Fruit fly (Drosophila melanogaster): Measurements from ENCODE around the gene CG5217.

CG5217 gene

dm6 chr3R:19248036-19248435, at the start of gene CG5217:
Gene CG5217 (minus strand): TSS chr3R:19248136.
- TF ChIP-seq unc-4 (GFP tag; IDR thresholded peaks at IDR 0.05; ENCODE audit: partially characterized antibody), result no peak

- peak; percentile 21 for TF ChIP-seq Ets65A (GFP tag)
- no peak for TF ChIP-seq CTCF (GFP tag; optimal IDR thresholded peaks at IDR 0.05)
- TF ChIP-seq CG10979 (tag; optimal IDR thresholded peaks at IDR 0.05), result no peak
- TF ChIP-seq CHES-1-like (GFP tag; optimal IDR thresholded peaks at IDR 0.05), result no peak
Measured at dm6 chr3R:19297595-19297994, 49.7 kb upstream of the CG5217 start, which contains the start of gene CG44174. Gene CG44174 (minus strand): TSS chr3R:19297695.

dm6 chr3R:19293873-19294272, 45.9 kb upstream of the CG5217 start:
- TF ChIP-seq lov (optimal IDR thresholded peaks at IDR 0.05) (no peak), lov (GFP tag; IDR thresholded peaks at IDR 0.05) (0 out of 3 replicates have a peak, but pooled peaks have one; percentile 53), HLH54F (GFP tag; optimal IDR thresholded peaks at IDR 0.05) (no peak), crol (GFP tag; IDR thresholded peaks at IDR 0.05) (peak; percentile 64), ken (GFP tag; IDR thresholded peaks at IDR 0.05) (no peak), CG7745 (tag; optimal IDR thresholded peaks at IDR 0.05) (no peak), sr (GFP tag; IDR thresholded peaks at IDR 0.05) (0 out of 3 replicates have a peak, but pooled peaks have one; percentile 44), CG1529 (GFP tag; optimal IDR thresholded peaks at IDR 0.05) (no peak), slbo (GFP tag; IDR thresholded peaks at IDR 0.05) (no peak), oc (tag; optimal IDR thresholded peaks at IDR 0.05) (peak; percentile 61), CG6175 (GFP tag; IDR thresholded peaks at IDR 0.05) (no peak), Pdp1 (GFP tag; optimal IDR thresholded peaks at IDR 0.05) (no peak), CG8089 (GFP tag; optimal IDR thresholded peaks at IDR 0.05) (peak; percentile 4), chinmo (GFP tag; IDR thresholded peaks at IDR 0.05; ENCODE audit: partially characterized antibody) (0 out of 4 replicates have a peak, but pooled peaks have one; percentile 35)

dm6 chr3R:19292971-19293370, 45.0 kb upstream of the CG5217 start:
- TF ChIP-seq Dbx (GFP tag; IDR thresholded peaks at IDR 0.05) (no peak), CG11247 (GFP tag; IDR thresholded peaks at IDR 0.05) (no peak), grn (GFP tag; optimal IDR thresholded peaks at IDR 0.05) (no peak), tll (GFP tag; optimal IDR thresholded peaks at IDR 0.05) (no peak), Eip74EF (GFP tag; optimal IDR thresholded peaks at IDR 0.05) (peak in 1 of 2 experiments; percentile 12), CG2129 (GFP tag; IDR thresholded peaks at IDR 0.05; ENCODE audit: partially characterized antibody) (no peak), CG7357 (GFP tag; IDR thresholded peaks at IDR 0.05) (no peak), Hr3 (GFP tag; optimal IDR thresholded peaks at IDR 0.05) (no peak), knrl (GFP tag; IDR thresholded peaks at IDR 0.05; ENCODE audit: partially characterized antibody) (no peak), ATbp (GFP tag; optimal IDR thresholded peaks at IDR 0.05) (no peak), CG31365 (tag; optimal IDR thresholded peaks at IDR 0.05) (no peak), Sox102F (GFP tag; optimal IDR thresholded peaks at IDR 0.05) (no peak), CoRest (tag; optimal IDR thresholded peaks at IDR 0.05) (no peak), trem (tag; optimal IDR thresholded peaks at IDR 0.05) (no peak), CG30431 (GFP tag; optimal IDR thresholded peaks at IDR 0.05) (no peak), lbe (GFP tag; optimal IDR thresholded peaks at IDR 0.05) (no peak), CG14014 (GFP tag; IDR thresholded peaks at IDR 0.05) (no peak), Elba2 (GFP tag; optimal IDR thresholded peaks at IDR 0.05) (no peak), CG12769 (tag; optimal IDR thresholded peaks at IDR 0.05) (peak; percentile 56), Hr78 (GFP tag; optimal IDR thresholded peaks at IDR 0.05) (peak in 1 of 2 experiments; percentile 11), hb (GFP tag; IDR thresholded peaks at IDR 0.05; ENCODE audit: partially characterized antibody) (no peak), HmgD (GFP tag; optimal IDR thresholded peaks at IDR 0.05) (no peak), cg (GFP tag; optimal IDR thresholded peaks at IDR 0.05) (peak; percentile 18), sd (tag; optimal IDR thresholded peaks at IDR 0.05) (no peak), CG4730 (GFP tag; IDR thresholded peaks at IDR 0.05) (no peak), Blimp-1 (GFP tag; optimal IDR thresholded peaks at IDR 0.05) (peak; percentile 90), Antp (GFP tag; optimal IDR thresholded peaks at IDR 0.05) (no peak), oc (tag; optimal IDR thresholded peaks at IDR 0.05) (peak; percentile 67)

All from whole organism, embryonic.